Worm (Caenorhabditis elegans): ENCODE results near the gene let-413.

ce11 chrV:7995878-7996277 is 18.3 kb upstream of the let-413 start, which contains the start of gene Y97E10AR.2:
- no peak for TF ChIP-seq him-1 (tag; optimal IDR thresholded peaks at IDR 0.05)
- no peak for TF ChIP-seq W03F9.2 (tag; optimal IDR thresholded peaks at IDR 0.05)
- no peak for TF ChIP-seq dao-5 (tag; optimal IDR thresholded peaks at IDR 0.05)

All from whole organism, L4/young adult.